Worm (Caenorhabditis elegans) whole organism, L1 larva: ENCODE measurements around the gene lin-1.

ENCODE experiments used
- C16A3.4 ChIP-seq: fragments of 150-350 bp; optimal IDR thresholded peaks from 2 replicates; lab custom pipeline; 2014; ENCODE audit warnings: missing biosample characterization, missing genetic modification characterization
- alr-1 ChIP-seq: fragments of 200-800 bp; sonication (Bioruptor generic); optimal IDR thresholded peaks from 2 replicates; lab custom pipeline; 2018; ENCODE audit warnings: borderline replicate concordance, mild to moderate bottlenecking, missing genetic modification characterization, missing compliant biosample characterization
- aly-2 ChIP-seq: fragments of 150-350 bp; optimal IDR thresholded peaks from 2 replicates; lab custom pipeline; 2014; ENCODE audit warnings: missing biosample characterization, missing genetic modification characterization
- ama-1 ChIP-seq: fragments of 150-350 bp; optimal IDR thresholded peaks from 2 replicates; lab custom pipeline; 2014
- dpl-1 ChIP-seq, 3 experiments: fragments of 150-350 bp in 2 of 3; sonication (generic microtip) in 1 of 3; optimal IDR thresholded peaks; 2 replicates each; lab custom pipeline; 2014 to 2017; ENCODE audit warnings: missing biosample characterization in 3 of 3, missing genetic modification characterization in 3 of 3, missing genetic modification reagents in 3 of 3
- dsc-1 ChIP-seq: sonication (generic microtip); optimal IDR thresholded peaks from 2 replicates; lab custom pipeline; 2016; ENCODE audit warnings: mild to moderate bottlenecking, missing genetic modification characterization, missing compliant biosample characterization
- efl-1 ChIP-seq, 4 experiments: fragments of 150-350 bp; optimal IDR thresholded peaks in 3 of 4; peaks in 1 of 4; 1 replicate in 1 of 4; 2 replicates in 3 of 4; lab custom pipeline; 2014; ENCODE audit warnings: missing biosample characterization in 2 of 4, missing genetic modification characterization in 2 of 4, missing genetic modification reagents in 2 of 4
- egl-27 ChIP-seq, 2 experiments: fragments of 150-350 bp in 1 of 2; sonication (generic microtip); optimal IDR thresholded peaks; 3 replicates each; lab custom pipeline; 2017 to 2018; ENCODE audit warnings: missing biosample characterization in 2 of 2, missing genetic modification characterization in 2 of 2, missing genetic modification reagents in 2 of 2
- elt-3 ChIP-seq, 6 experiments: fragments of 150-350 bp in 1 of 6; sonication (generic microtip); optimal IDR thresholded peaks; 2 replicates each; lab custom pipeline; 2017 to 2018; ENCODE audit warnings: missing biosample characterization in 6 of 6, missing genetic modification characterization in 6 of 6, inconsistent platforms in 1 of 6
- ets-5 ChIP-seq: fragments of 200-800 bp; sonication (Bioruptor generic); IDR thresholded peaks from 2 replicates; pipeline ENCODE4 v1.3.6; 2022; ENCODE audit warnings: missing genetic modification characterization, missing compliant biosample characterization
- grh-1 ChIP-seq: fragments of 200-800 bp; sonication (Bioruptor generic); IDR thresholded peaks from 2 replicates; pipeline ENCODE4 v1.3.6; 2022; ENCODE audit warnings: missing genetic modification reagents, missing genetic modification characterization, missing compliant biosample characterization
- hlh-17 ChIP-seq: fragments of 200-800 bp; sonication (Bioruptor generic); optimal IDR thresholded peaks from 2 replicates; lab custom pipeline; 2018; ENCODE audit warnings: missing genetic modification characterization, mild to moderate bottlenecking, missing compliant biosample characterization, moderate library complexity, borderline replicate concordance
- isw-1 ChIP-seq: fragments of 200-800 bp; sonication (Bioruptor generic); IDR thresholded peaks from 2 replicates; pipeline ENCODE4 v1.3.6; 2022; ENCODE audit warnings: missing genetic modification characterization, missing compliant biosample characterization
- jun-1 ChIP-seq: fragments of 150-350 bp; optimal IDR thresholded peaks from 2 replicates; lab custom pipeline; 2014; ENCODE audit warnings: missing biosample characterization, missing genetic modification reagents, missing genetic modification characterization
- lin-14 ChIP-seq: fragments of 200-800 bp; sonication (Bioruptor generic); optimal IDR thresholded peaks from 2 replicates; lab custom pipeline; 2018; ENCODE audit warnings: mild to moderate bottlenecking, missing genetic modification characterization, moderate library complexity, missing compliant biosample characterization
- lin-35 ChIP-seq, 2 experiments: fragments of 150-350 bp; optimal IDR thresholded peaks; 2 replicates each; lab custom pipeline; 2014; ENCODE audit warnings: missing biosample characterization in 2 of 2, missing genetic modification characterization in 2 of 2, missing genetic modification reagents in 2 of 2
- lsy-2 ChIP-seq, 2 experiments: fragments of 150-350 bp; optimal IDR thresholded peaks; 2 replicates each; lab custom pipeline; 2014; ENCODE audit warnings: missing biosample characterization in 2 of 2, missing genetic modification characterization in 2 of 2
- mep-1 ChIP-seq: fragments of 150-350 bp; optimal IDR thresholded peaks from 2 replicates; lab custom pipeline; 2014; ENCODE audit warnings: missing biosample characterization, missing genetic modification characterization
- nhr-19 ChIP-seq: fragments of 200-800 bp; sonication (Bioruptor generic); conservative IDR thresholded peaks from 2 replicates; pipeline ENCODE4 v1.3.6; 2022; ENCODE audit warnings: missing genetic modification characterization, missing compliant biosample characterization
- nhr-237 ChIP-seq: fragments of 150-350 bp; optimal IDR thresholded peaks from 2 replicates; lab custom pipeline; 2014; ENCODE audit warnings: missing biosample characterization, missing genetic modification characterization
- nhr-28 ChIP-seq: fragments of 150-350 bp; optimal IDR thresholded peaks from 2 replicates; lab custom pipeline; 2014; ENCODE audit warnings: missing biosample characterization, missing genetic modification characterization
- nhr-47 ChIP-seq: sonication (generic microtip); optimal IDR thresholded peaks from 2 replicates; lab custom pipeline; 2016; ENCODE audit warnings: mild to moderate bottlenecking, missing genetic modification characterization, moderate library complexity, missing compliant biosample characterization
- nhr-71 ChIP-seq: sonication (generic microtip); optimal IDR thresholded peaks from 2 replicates; lab custom pipeline; 2016; ENCODE audit warnings: mild to moderate bottlenecking, missing genetic modification characterization, moderate library complexity, missing compliant biosample characterization
- nhr-85 ChIP-seq: sonication (generic microtip); peaks from one replicate; lab custom pipeline; 2016; ENCODE audit warnings: missing genetic modification characterization, inconsistent platforms, missing compliant biosample characterization
- nhr-90 ChIP-seq: sonication (generic microtip); optimal IDR thresholded peaks from 2 replicates; lab custom pipeline; 2016; ENCODE audit warnings: mild to moderate bottlenecking, missing genetic modification characterization, missing compliant biosample characterization; ENCODE audit not compliant: poor library complexity
- pag-3 ChIP-seq: sonication (generic microtip); optimal IDR thresholded peaks from 2 replicates; lab custom pipeline; 2017; ENCODE audit warnings: missing genetic modification characterization, mild to moderate bottlenecking, missing compliant biosample characterization, antibody characterized with exemption, borderline replicate concordance; ENCODE audit not compliant: insufficient read depth
- pax-3 ChIP-seq: fragments of 200-800 bp; sonication (Bioruptor generic); optimal IDR thresholded peaks from 2 replicates; lab custom pipeline; 2018; ENCODE audit warnings: mild to moderate bottlenecking, missing genetic modification characterization, moderate library complexity, missing compliant biosample characterization
- unc-130 ChIP-seq: fragments of 150-350 bp; optimal IDR thresholded peaks from 2 replicates; lab custom pipeline; 2017; ENCODE audit warnings: missing biosample characterization, missing genetic modification characterization, inconsistent platforms
- unc-98 ChIP-seq: fragments of 200-800 bp; sonication (Bioruptor generic); IDR thresholded peaks from 2 replicates; pipeline ENCODE4 v1.3.6; 2022; ENCODE audit warnings: missing genetic modification characterization, missing compliant biosample characterization
- ztf-11 ChIP-seq, 2 experiments: sonication (generic microtip); optimal IDR thresholded peaks; 2 replicates each; lab custom pipeline; 2016 to 2017; ENCODE audit warnings: missing genetic modification characterization in 2 of 2, missing biosample characterization in 1 of 2, missing compliant biosample characterization in 1 of 2

Gene lin-1

ce11 chrIV:2316273-2316672, 16.2 kb upstream of the lin-1 start, which contains the start of gene Y38F2AL.12:
Gene Y38F2AL.12, plus strand, starts transcription at chrIV:2316573.
- TF ChIP-seq efl-1 (optimal IDR thresholded peaks at IDR 0.05; lab: Kevin White, UChicago) (no peak), efl-1 (GFP tag; optimal IDR thresholded peaks at IDR 0.05 in 1 of 2; lab: Kevin White, UChicago) (peak in 1 of 2 experiments; percentile 28), elt-3 (tag; optimal IDR thresholded peaks at IDR 0.05; lab: Kevin White, UChicago) (no peak), grh-1 (no peak)

- TF ChIP-seq efl-1 (optimal IDR thresholded peaks at IDR 0.05; lab: Kevin White, UChicago) (no peak), efl-1 (GFP tag; optimal IDR thresholded peaks at IDR 0.05 in 1 of 2; lab: Kevin White, UChicago) (peak in 1 of 2 experiments; percentile 4), ztf-11 (tag; optimal IDR thresholded peaks at IDR 0.05; lab: Kevin White, UChicago) (peak in 1 of 2 experiments; percentile 7), nhr-47 (tag; lab: Kevin White, UChicago) (no peak)
Observed at ce11 chrIV:2315545-2315995, 15.5 kb upstream of the lin-1 start, which contains the start of gene vha-3. Gene vha-3, minus strand, starts transcription at chrIV:2315945.

DNA sequence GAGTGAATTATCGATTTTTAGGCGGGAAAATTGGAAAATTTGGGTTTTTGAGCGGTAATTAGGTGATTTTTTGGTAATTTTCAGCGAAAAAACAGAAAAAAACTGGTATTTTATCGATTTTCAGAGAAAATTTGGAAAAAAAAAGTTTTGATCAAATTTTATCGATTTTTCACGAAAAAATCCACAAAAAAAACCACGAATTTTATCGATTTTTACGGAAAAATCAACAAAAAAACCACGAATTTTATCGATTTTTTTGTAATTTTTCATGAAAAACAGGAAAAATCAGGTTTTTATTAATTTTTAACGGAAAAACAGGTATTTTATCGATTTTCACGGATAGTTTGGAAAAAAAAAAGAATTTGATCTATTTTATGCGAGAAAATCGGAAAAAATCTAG, 14.8 kb upstream of the lin-1 start:
- TF ChIP-seq nhr-19 (GFP tag; lab: Robert Waterston, UW) (no peak), aly-2 (no peak)

- TF ChIP-seq dpl-1 (GFP tag; optimal IDR thresholded peaks at IDR 0.05; lab: Kevin White, UChicago) (no peak), hlh-17 (GFP tag; lab: Kevin White, UChicago) (no peak), efl-1 (optimal IDR thresholded peaks at IDR 0.05; lab: Kevin White, UChicago) (no peak), efl-1 (GFP tag; optimal IDR thresholded peaks at IDR 0.05 in 1 of 2; lab: Kevin White, UChicago) (peak in 1 of 2 experiments; percentile 89), unc-130 (tag; lab: Kevin White, UChicago) (no peak), mep-1 (tag; lab: Kevin White, UChicago) (no peak), nhr-71 (tag; lab: Kevin White, UChicago) (peak; percentile 23), egl-27 (tag; optimal IDR thresholded peaks at IDR 0.05; lab: Kevin White, UChicago) (no peak), pag-3 (tag; lab: Kevin White, UChicago) (no peak), C16A3.4 (tag; lab: Kevin White, UChicago) (no peak), aly-2 (peak; percentile 15), ama-1 (peak; percentile 13), nhr-85 (tag; lab: Kevin White, UChicago) (peak; percentile 11), isw-1 (GFP tag; lab: Robert Waterston, UW) (no peak), alr-1 (tag; lab: Kevin White, UChicago) (no peak), nhr-28 (tag; lab: Kevin White, UChicago) (no peak), nhr-90 (tag; lab: Kevin White, UChicago) (peak; percentile 6), lin-14 (no peak), jun-1 (no peak), dsc-1 (tag; lab: Kevin White, UChicago) (no peak), lsy-2 (tag; optimal IDR thresholded peaks at IDR 0.05; lab: Kevin White, UChicago) (no peak)
- TF ChIP-seq, all 84 proteins: peak for 6
Observed at ce11 chrIV:2313721-2314683, 13.9 kb upstream of the lin-1 start, which contains the start of gene vha-11. Gene vha-11, minus strand, starts transcription at chrIV:2314567.

- TF ChIP-seq nhr-47 (tag; lab: Kevin White, UChicago), result no peak
- no peak for TF ChIP-seq lin-35 (GFP tag; optimal IDR thresholded peaks at IDR 0.05; lab: Kevin White, UChicago)
- TF ChIP-seq ets-5 (GFP tag; lab: Robert Waterston, UW), result no peak
- no peak for TF ChIP-seq pax-3 (tag; lab: Kevin White, UChicago)
- TF ChIP-seq unc-98 (GFP tag; lab: Robert Waterston, UW), result no peak
- no peak for TF ChIP-seq lsy-2 (tag; optimal IDR thresholded peaks at IDR 0.05; lab: Kevin White, UChicago)
- no peak for TF ChIP-seq C16A3.4 (tag; lab: Kevin White, UChicago)
- TF ChIP-seq ztf-11 (tag; optimal IDR thresholded peaks at IDR 0.05; lab: Kevin White, UChicago), result no peak
- TF ChIP-seq nhr-237 (tag; lab: Kevin White, UChicago), result no peak
Observed at ce11 chrIV:2311554-2311953, 11.5 kb upstream of the lin-1 start.
